Worm (Caenorhabditis elegans) whole organism, L1 larva: ENCODE data around the gene Y38H6A.3.

Experiments
- alr-1 ChIP-seq: fragments of 200-800 bp; sonication (Bioruptor generic); optimal IDR thresholded peaks from 2 replicates; lab custom pipeline; 2018; ENCODE audit warnings: borderline replicate concordance, mild to moderate bottlenecking, missing genetic modification characterization, missing compliant biosample characterization
- aly-2 ChIP-seq: fragments of 150-350 bp; optimal IDR thresholded peaks from 2 replicates; lab custom pipeline; 2014; ENCODE audit warnings: missing biosample characterization, missing genetic modification characterization
- ama-1 ChIP-seq: fragments of 150-350 bp; optimal IDR thresholded peaks from 2 replicates; lab custom pipeline; 2014
- ceh-82 ChIP-seq, 3 experiments: fragments of 150-350 bp in 1 of 3; sonication (generic microtip) in 2 of 3; optimal IDR thresholded peaks; 2 replicates each; lab custom pipeline; 2014 to 2017; ENCODE audit warnings: missing biosample characterization in 3 of 3, missing genetic modification characterization in 3 of 3
- efl-1 ChIP-seq, 4 experiments: fragments of 150-350 bp; optimal IDR thresholded peaks in 3 of 4; peaks in 1 of 4; 1 replicate in 1 of 4; 2 replicates in 3 of 4; lab custom pipeline; 2014; ENCODE audit warnings: missing biosample characterization in 2 of 4, missing genetic modification characterization in 2 of 4, missing genetic modification reagents in 2 of 4
- lin-39 ChIP-seq: fragments of 150-350 bp; optimal IDR thresholded peaks from 2 replicates; lab custom pipeline; 2014; ENCODE audit warnings: missing biosample characterization, missing genetic modification reagents, missing genetic modification characterization
- nhr-237 ChIP-seq: fragments of 150-350 bp; optimal IDR thresholded peaks from 2 replicates; lab custom pipeline; 2014; ENCODE audit warnings: missing biosample characterization, missing genetic modification characterization
- pqm-1 ChIP-seq: sonication (generic microtip); optimal IDR thresholded peaks from 3 replicates; lab custom pipeline; 2017; ENCODE audit warnings: missing biosample characterization, missing genetic modification characterization
- rnt-1 ChIP-seq: sonication (generic microtip); optimal IDR thresholded peaks from 2 replicates; lab custom pipeline; 2016; ENCODE audit warnings: mild to moderate bottlenecking, missing genetic modification characterization, moderate library complexity, missing compliant biosample characterization
- skn-1 ChIP-seq: fragments of 150-350 bp; optimal IDR thresholded peaks from 2 replicates; lab custom pipeline; 2014; ENCODE audit warnings: missing biosample characterization, missing genetic modification characterization
- snpc-4 ChIP-seq: fragments of 150-350 bp; optimal IDR thresholded peaks from 2 replicates; lab custom pipeline; 2014; ENCODE audit warnings: missing biosample characterization, missing genetic modification characterization
- snu-23 ChIP-seq: sonication (generic microtip); optimal IDR thresholded peaks from 2 replicates; lab custom pipeline; 2016; ENCODE audit warnings: missing genetic modification characterization, missing compliant biosample characterization
- unc-98 ChIP-seq: fragments of 200-800 bp; sonication (Bioruptor generic); IDR thresholded peaks from 2 replicates; pipeline ENCODE4 v1.3.6; 2022; ENCODE audit warnings: missing genetic modification characterization, missing compliant biosample characterization

ce11 chrV:20393773-20394172, 48.8 kb downstream of the Y38H6A.3 start, which contains the start of gene cnc-7:
- TF ChIP-seq snu-23 (GFP tag; lab: Kevin White, UChicago): no peak
- no peak for TF ChIP-seq ama-1 (lab: Kevin White, UChicago)
- no peak for TF ChIP-seq efl-1 (optimal IDR thresholded peaks at IDR 0.05; lab: Kevin White, UChicago)
- TF ChIP-seq efl-1 (GFP tag; optimal IDR thresholded peaks at IDR 0.05 in 1 of 2; lab: Kevin White, UChicago): no peak
- no peak for TF ChIP-seq pqm-1
- TF ChIP-seq unc-98 (GFP tag; lab: Robert Waterston, UW): no peak
- no peak for TF ChIP-seq lin-39 (tag; lab: Kevin White, UChicago)
- TF ChIP-seq alr-1 (tag; lab: Kevin White, UChicago): no peak
- no peak for TF ChIP-seq ceh-82 (tag; optimal IDR thresholded peaks at IDR 0.05; lab: Kevin White, UChicago)
- no peak for TF ChIP-seq aly-2 (tag; lab: Kevin White, UChicago)
- no peak for TF ChIP-seq nhr-237 (tag; lab: Kevin White, UChicago)
- TF ChIP-seq rnt-1 (tag; lab: Kevin White, UChicago): no peak
- no peak for TF ChIP-seq skn-1 (tag; lab: Kevin White, UChicago)
- no peak for TF ChIP-seq snpc-4 (tag; lab: Kevin White, UChicago)
